Fruit fly (Drosophila melanogaster) whole organism, wandering third instar larva: ENCODE results near the gene CG14561.

Source experiments
- OdsH ChIP-seq: fragments of 200-800 bp; sonication (Bioruptor generic); optimal IDR thresholded peaks from 2 replicates; lab custom pipeline; 2016; ENCODE audit warnings: missing biosample characterization, mild to moderate bottlenecking, missing genetic modification characterization
- usp ChIP-seq: fragments of >200 bp; optimal IDR thresholded peaks from 2 replicates; lab custom pipeline; 2017; ENCODE audit warnings: missing biosample characterization, missing genetic modification characterization

DNA sequence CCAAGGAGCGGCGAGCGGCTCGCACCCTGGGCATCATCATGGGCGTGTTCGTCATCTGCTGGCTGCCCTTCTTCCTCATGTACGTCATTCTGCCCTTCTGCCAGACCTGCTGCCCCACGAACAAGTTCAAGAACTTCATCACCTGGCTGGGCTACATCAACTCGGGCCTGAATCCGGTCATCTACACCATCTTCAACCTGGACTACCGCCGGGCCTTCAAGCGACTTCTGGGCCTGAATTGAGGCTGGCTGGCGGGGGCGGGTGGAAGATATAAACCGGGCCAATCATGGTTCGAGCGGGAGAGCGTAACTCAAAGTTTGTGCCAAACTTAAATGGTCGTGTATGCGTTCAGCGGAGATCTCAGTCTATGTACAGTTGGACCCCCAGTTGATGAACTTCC, 1.9 kb upstream of the CG14561 start:
- TF ChIP-seq usp (GFP tag; lab: Kevin White, UChicago) (no peak), OdsH (GFP tag; lab: Kevin White, UChicago) (no peak)
